Fruit fly (Drosophila melanogaster): ENCODE data around the gene Prosalpha2.

Gene Prosalpha2

DNA sequence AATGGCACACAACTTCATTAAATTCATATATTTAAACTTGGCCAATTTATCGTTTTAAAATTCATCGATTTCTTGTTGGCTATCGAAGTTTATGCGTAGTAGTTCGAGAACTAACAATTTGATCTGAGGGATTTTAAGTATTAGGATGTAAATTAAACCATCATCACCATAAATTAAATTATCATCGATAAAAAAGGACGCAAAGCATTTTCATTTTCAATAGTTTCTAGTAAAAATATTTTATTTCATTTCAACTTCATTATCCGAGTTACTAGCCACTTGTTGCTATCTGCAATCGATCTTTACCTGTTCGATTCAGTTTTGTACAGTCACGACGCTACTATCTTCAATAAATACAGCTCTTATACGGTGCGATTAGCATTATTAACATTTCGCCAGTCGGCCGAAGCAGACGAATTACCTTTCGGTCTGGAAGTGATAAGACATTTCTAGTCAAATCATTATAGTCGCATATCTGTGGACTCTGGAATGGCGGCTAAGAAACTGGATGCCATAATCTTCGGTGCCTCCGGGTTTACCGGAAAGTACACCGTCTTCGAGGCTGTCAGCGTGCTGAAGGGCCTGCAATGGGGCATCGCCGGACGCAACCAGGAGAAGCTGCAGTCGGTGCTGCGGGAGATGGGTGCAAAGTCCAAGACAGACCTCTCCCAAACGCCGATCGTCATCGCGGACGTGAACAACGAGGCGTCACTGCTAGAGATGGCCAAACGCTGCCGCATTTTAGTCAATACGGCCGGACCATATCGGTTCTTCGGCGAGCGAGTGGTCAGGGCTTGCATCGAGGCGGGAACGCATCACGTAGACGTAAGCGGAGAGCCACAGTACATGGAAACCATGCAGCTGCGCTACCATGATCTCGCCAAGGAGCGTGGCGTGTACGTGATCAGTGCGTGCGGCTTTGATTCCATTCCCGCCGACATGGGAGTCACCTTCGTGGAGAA, 24.6 kb upstream of the Prosalpha2 start, which contains the start of gene CG5167 (continued):
- TF ChIP-seq Dek (tag; optimal IDR thresholded peaks at IDR 0.05): peak; percentile 47
- TF ChIP-seq CG17359 (tag; optimal IDR thresholded peaks at IDR 0.05): peak; percentile 49
- peak; percentile 7 for TF ChIP-seq nerfin-1 (tag; optimal IDR thresholded peaks at IDR 0.05)
- peak; percentile 37 for TF ChIP-seq az2 (GFP tag; optimal IDR thresholded peaks at IDR 0.05)
- peak; percentile 60 for TF ChIP-seq tap (tag; optimal IDR thresholded peaks at IDR 0.05)
- TF ChIP-seq HmgD (GFP tag; optimal IDR thresholded peaks at IDR 0.05): no peak
- TF ChIP-seq pho (GFP tag; optimal IDR thresholded peaks at IDR 0.05): peak; percentile 18
- TF ChIP-seq Side (GFP tag; optimal IDR thresholded peaks at IDR 0.05): no peak
- peak; percentile 43 for TF ChIP-seq CG2116 (GFP tag; optimal IDR thresholded peaks at IDR 0.05)
- no peak for TF ChIP-seq fru (optimal IDR thresholded peaks at IDR 0.05)
- TF ChIP-seq p53 (GFP tag; optimal IDR thresholded peaks at IDR 0.05): no peak
- peak; percentile 39 for TF ChIP-seq CG7839 (tag; optimal IDR thresholded peaks at IDR 0.05)
- peak; percentile 39 for TF ChIP-seq CG15696 (tag; optimal IDR thresholded peaks at IDR 0.05)
- no peak for TF ChIP-seq pan (optimal IDR thresholded peaks at IDR 0.05)
- no peak for TF ChIP-seq pan (GFP tag; optimal IDR thresholded peaks at IDR 0.05 in 1 of 2, IDR thresholded peaks at IDR 0.05 in 1 of 2)
- peak; percentile 18 for TF ChIP-seq CG4282 (GFP tag; optimal IDR thresholded peaks at IDR 0.05)
- no peak for TF ChIP-seq zf30C (GFP tag; optimal IDR thresholded peaks at IDR 0.05)
- no peak for TF ChIP-seq Ada2b (GFP tag; IDR thresholded peaks at IDR 0.05)
- peak; percentile 2 for TF ChIP-seq Oli (tag; optimal IDR thresholded peaks at IDR 0.05)
- TF ChIP-seq zen (tag; optimal IDR thresholded peaks at IDR 0.05): peak; percentile 57
- 0 out of 3 replicates have a peak, but pooled peaks have one; percentile 30 for TF ChIP-seq gce (GFP tag; IDR thresholded peaks at IDR 0.05)
- peak; percentile 59 for TF ChIP-seq CG9727 (GFP tag; optimal IDR thresholded peaks at IDR 0.05)
- no peak for TF ChIP-seq crp (GFP tag; optimal IDR thresholded peaks at IDR 0.05)
- TF ChIP-seq eve (GFP tag; optimal IDR thresholded peaks at IDR 0.05): no peak
- no peak for TF ChIP-seq al (GFP tag; IDR thresholded peaks at IDR 0.05)
- TF ChIP-seq CG7556 (GFP tag; optimal IDR thresholded peaks at IDR 0.05): peak; percentile 19
- peak; percentile 5 for TF ChIP-seq CG30020 (tag; optimal IDR thresholded peaks at IDR 0.05)
- TF ChIP-seq dm (GFP tag; optimal IDR thresholded peaks at IDR 0.05): no peak
- TF ChIP-seq CG13424 (tag; optimal IDR thresholded peaks at IDR 0.05): peak; percentile 63
- TF ChIP-seq CG4404 (GFP tag; IDR thresholded peaks at IDR 0.05): no peak
- peak; percentile 11 for TF ChIP-seq CG4424 (GFP tag; optimal IDR thresholded peaks at IDR 0.05)
- peak in 1 of 3 experiments; percentile 49 for TF ChIP-seq lola (GFP tag; optimal IDR thresholded peaks at IDR 0.05)
- no peak for TF ChIP-seq CG30431 (GFP tag; optimal IDR thresholded peaks at IDR 0.05)
- no peak for TF ChIP-seq nau (GFP tag; optimal IDR thresholded peaks at IDR 0.05)
- TF ChIP-seq chinmo (GFP tag; IDR thresholded peaks at IDR 0.05; ENCODE audit: partially characterized antibody): 0 out of 4 replicates have a peak, but pooled peaks have one; percentile 25
- peak; percentile 38 for TF ChIP-seq BEAF-32 (GFP tag; optimal IDR thresholded peaks at IDR 0.05)
- TF ChIP-seq Gug (GFP tag; IDR thresholded peaks at IDR 0.05): no peak; the same call in 3 of the 4 replicates
- no peak for TF ChIP-seq CG2199 (GFP tag; IDR thresholded peaks at IDR 0.05)
- no peak for TF ChIP-seq ac (GFP tag; optimal IDR thresholded peaks at IDR 0.05)
- TF ChIP-seq shn (GFP tag; optimal IDR thresholded peaks at IDR 0.05): no peak
- peak; percentile 54 for TF ChIP-seq CG17829 (tag; optimal IDR thresholded peaks at IDR 0.05)
- TF ChIP-seq lilli (GFP tag; optimal IDR thresholded peaks at IDR 0.05): peak; percentile 45
- no peak for TF ChIP-seq cas (GFP tag; IDR thresholded peaks at IDR 0.05)
- TF ChIP-seq CG15269 (tag; optimal IDR thresholded peaks at IDR 0.05): peak; percentile 47
- no peak for TF ChIP-seq jumu (GFP tag; optimal IDR thresholded peaks at IDR 0.05)
- peak; percentile 23; the same call in 1 of the 2 replicates for TF ChIP-seq onecut (GFP tag; IDR thresholded peaks at IDR 0.05)
- peak; percentile 9 for TF ChIP-seq Vsx1 (GFP tag; optimal IDR thresholded peaks at IDR 0.05)
- peak; percentile 11; the same call in 1 of the 3 replicates for TF ChIP-seq B-H1 (GFP tag; IDR thresholded peaks at IDR 0.05)

Measured in whole organism, embryonic.